Worm (Caenorhabditis elegans): ENCODE results near the gene tsr-2.

DNA sequence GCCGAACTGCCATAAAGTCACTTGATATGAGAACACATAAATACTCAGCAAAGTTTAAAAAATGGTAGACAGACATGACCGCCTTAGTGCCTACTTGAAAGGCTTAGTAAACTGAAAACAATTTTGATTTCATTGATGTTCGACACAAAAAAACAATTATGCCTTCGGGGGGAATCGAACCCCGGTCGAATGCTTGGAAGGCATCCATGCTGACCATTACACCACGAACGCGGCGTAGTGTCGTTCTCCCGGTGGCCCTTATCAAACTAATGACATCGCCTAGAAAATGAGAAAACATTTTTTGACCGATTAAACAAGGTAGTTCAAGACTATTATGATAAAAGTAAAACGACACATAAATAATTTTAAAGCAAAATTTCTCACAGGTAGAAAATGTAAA lies 27.8 kb downstream of the tsr-2 start:
- TF ChIP-seq nhr-237 (tag; optimal IDR thresholded peaks at IDR 0.05) (no peak), F13H6.1 (tag; optimal IDR thresholded peaks at IDR 0.05) (no peak), ceh-82 (tag; optimal IDR thresholded peaks at IDR 0.05) (no peak), unc-62 (GFP tag; optimal IDR thresholded peaks at IDR 0.05) (no peak), blmp-1 (tag; optimal IDR thresholded peaks at IDR 0.05; ENCODE audit: insufficient read depth) (no peak), snpc-4 (tag; optimal IDR thresholded peaks at IDR 0.05) (no peak), nhr-25 (tag; optimal IDR thresholded peaks at IDR 0.05) (peak; percentile 4)
